Worm (Caenorhabditis elegans) whole organism, L4/young adult: Measurements from ENCODE around the gene F47B8.4.

ENCODE experiments used
- W03F9.2 ChIP-seq: fragments of 150-350 bp; optimal IDR thresholded peaks from 2 replicates; lab custom pipeline; 2014; ENCODE audit warnings: missing biosample characterization, missing genetic modification characterization
- dao-5 ChIP-seq: sonication (generic microtip); optimal IDR thresholded peaks from 2 replicates; lab custom pipeline; 2016; ENCODE audit warnings: missing genotype, missing genetic modification characterization, moderate library complexity, missing compliant biosample characterization
- him-1 ChIP-seq: sonication (generic microtip); optimal IDR thresholded peaks from 2 replicates; lab custom pipeline; 2016; ENCODE audit warnings: missing genotype, missing genetic modification reagents, missing genetic modification characterization, missing compliant biosample characterization

The F47B8.4 gene

ce11 chrV:14324502-14325467 is at the start of gene F47B8.4, which contains the start of gene F47B8.18:
Gene F47B8.4, minus strand, starts transcription at chrV:14324673.
Gene F47B8.18, minus strand, starts transcription at chrV:14325464.
- TF ChIP-seq him-1 (tag; lab: Kevin White, UChicago): no peak
- no peak for TF ChIP-seq W03F9.2

- TF ChIP-seq W03F9.2: no peak
- TF ChIP-seq him-1 (tag; lab: Kevin White, UChicago): no peak
- TF ChIP-seq dao-5: no peak
Measured at ce11 chrV:14372774-14373173, 48.3 kb upstream of the F47B8.4 start, which contains the start of gene unc-39. Gene unc-39, plus strand, starts transcription at chrV:14373074.

- TF ChIP-seq W03F9.2: no peak
- no peak for TF ChIP-seq him-1 (tag; lab: Kevin White, UChicago)
- no peak for TF ChIP-seq dao-5
Measured at ce11 chrV:14369412-14369811, 44.9 kb upstream of the F47B8.4 start.

ce11 chrV:14368272-14369052 is 44.0 kb upstream of the F47B8.4 start:
- peak; percentile 14 for TF ChIP-seq W03F9.2
- no peak for TF ChIP-seq dao-5
- peak; percentile 22 for TF ChIP-seq him-1 (tag; lab: Kevin White, UChicago)

ce11 chrV:14366487-14366962 is 42.1 kb upstream of the F47B8.4 start:
- no peak for TF ChIP-seq W03F9.2
- no peak for TF ChIP-seq dao-5
- peak; percentile 85 for TF ChIP-seq him-1 (tag; lab: Kevin White, UChicago)

- TF ChIP-seq dao-5: no peak
- no peak for TF ChIP-seq W03F9.2
- no peak for TF ChIP-seq him-1 (tag; lab: Kevin White, UChicago)
Measured at ce11 chrV:14364586-14365248, 40.2 kb upstream of the F47B8.4 start.

ce11 chrV:14361973-14362372 is 37.5 kb upstream of the F47B8.4 start:
- TF ChIP-seq him-1 (tag; lab: Kevin White, UChicago): no peak
- TF ChIP-seq W03F9.2: no peak
- TF ChIP-seq dao-5: no peak

- TF ChIP-seq him-1 (tag; lab: Kevin White, UChicago) (no peak), W03F9.2 (no peak), dao-5 (no peak)
Measured at ce11 chrV:14358577-14358976, 34.1 kb upstream of the F47B8.4 start, which contains the start of gene Y49A3A.4. Gene Y49A3A.4, minus strand, starts transcription at chrV:14358890.

- TF ChIP-seq W03F9.2 (peak; percentile 89), him-1 (tag; lab: Kevin White, UChicago) (peak; percentile 53), dao-5 (no peak)
Measured at ce11 chrV:14355738-14356368, 31.4 kb upstream of the F47B8.4 start, which contains the start of gene cyn-1. Gene cyn-1, plus strand, starts transcription at chrV:14356076.

- no peak for TF ChIP-seq him-1 (tag; lab: Kevin White, UChicago)
- TF ChIP-seq W03F9.2: no peak
- peak; percentile 71 for TF ChIP-seq dao-5
Measured at ce11 chrV:14354258-14354877, 29.9 kb upstream of the F47B8.4 start, which contains the start of gene Y49A3A.3. Gene Y49A3A.3, plus strand, starts transcription at chrV:14354410.

ce11 chrV:14352032-14352431 is 27.6 kb upstream of the F47B8.4 start:
- TF ChIP-seq dao-5 (no peak), W03F9.2 (no peak), him-1 (tag; lab: Kevin White, UChicago) (no peak)

- TF ChIP-seq dao-5 (no peak), him-1 (tag; lab: Kevin White, UChicago) (no peak), W03F9.2 (no peak)
Measured at ce11 chrV:14351629-14352028, 27.2 kb upstream of the F47B8.4 start, which contains the start of gene vha-13. Gene vha-13, plus strand, starts transcription at chrV:14351709.

- no peak for TF ChIP-seq dao-5
- TF ChIP-seq him-1 (tag; lab: Kevin White, UChicago): peak; percentile 50
- TF ChIP-seq W03F9.2: peak; percentile 67
Measured at ce11 chrV:14350949-14351348, 26.5 kb upstream of the F47B8.4 start.
